Worm (Caenorhabditis elegans) whole organism, L4 larva: ENCODE results near the gene snf-3.
A peak's percentile ranks its signal among the peaks of the same experiment; 100 is the strongest.

ENCODE experiments used
- D1046.2 ChIP-seq: fragments of 200-800 bp; sonication (Bioruptor generic); IDR thresholded peaks from 2 replicates; pipeline ENCODE4 v1.3.6; 2022; ENCODE audit warnings: missing genetic modification characterization, missing compliant biosample characterization
- F37D6.2 ChIP-seq: sonication (generic microtip); optimal IDR thresholded peaks from 2 replicates; lab custom pipeline; 2016; ENCODE audit warnings: mild to moderate bottlenecking, missing genetic modification characterization, missing compliant biosample characterization
- F44E2.7 ChIP-seq: fragments of 200-800 bp; sonication (Bioruptor generic); IDR thresholded peaks from 2 replicates; pipeline ENCODE4 v2.1.2; 2022; ENCODE audit warnings: missing genetic modification characterization, missing compliant biosample characterization
- R02D3.7 ChIP-seq: fragments of 150-350 bp; sonication (generic microtip); optimal IDR thresholded peaks from 3 replicates; lab custom pipeline; 2014; ENCODE audit warnings: missing biosample characterization, missing genetic modification characterization
- T26A8.4 ChIP-seq: fragments of 200-800 bp; sonication (Bioruptor generic); IDR thresholded peaks from 2 replicates; pipeline ENCODE4 v1.3.6; 2022; ENCODE audit warnings: missing genetic modification characterization, missing compliant biosample characterization
- Y48G9A.11 ChIP-seq: fragments of 200-800 bp; sonication (Bioruptor generic); IDR thresholded peaks from 2 replicates; pipeline ENCODE4 v1.3.6; 2022; ENCODE audit warnings: missing genetic modification reagents, missing genetic modification characterization, missing compliant biosample characterization
- Y5F2A.4 ChIP-seq: fragments of 200-800 bp; sonication (Bioruptor generic); optimal IDR thresholded peaks from 2 replicates; lab custom pipeline; 2018; ENCODE audit warnings: mild to moderate bottlenecking, missing genetic modification characterization, missing compliant biosample characterization
- aha-1 ChIP-seq: fragments of 150-350 bp; peaks from one replicate; lab custom pipeline; 2014; ENCODE audit warnings: missing biosample characterization, missing genetic modification characterization
- ceh-20 ChIP-seq: fragments of 200-800 bp; sonication (Bioruptor generic); IDR thresholded peaks from 2 replicates; pipeline ENCODE4 v1.3.6; 2022; ENCODE audit warnings: missing genetic modification reagents, missing genetic modification characterization, missing compliant biosample characterization
- ceh-28 ChIP-seq: fragments of 150-350 bp; optimal IDR thresholded peaks from 2 replicates; lab custom pipeline; 2014; ENCODE audit warnings: missing biosample characterization, missing genetic modification reagents, missing genetic modification characterization
- ceh-32 ChIP-seq: sonication (generic microtip); optimal IDR thresholded peaks from 2 replicates; lab custom pipeline; 2016; ENCODE audit warnings: mild to moderate bottlenecking, missing genetic modification characterization, missing compliant biosample characterization; ENCODE audit not compliant: poor library complexity
- ceh-44 ChIP-seq: fragments of 200-800 bp; sonication (Bioruptor generic); IDR thresholded peaks from 2 replicates; pipeline ENCODE4 v1.3.6; 2022; ENCODE audit warnings: missing genetic modification reagents, missing genetic modification characterization, missing compliant biosample characterization
- ceh-62 ChIP-seq: sonication (generic microtip); optimal IDR thresholded peaks from 2 replicates; lab custom pipeline; 2017; ENCODE audit warnings: missing biosample characterization, missing genetic modification characterization
- ctbp-1 ChIP-seq: fragments of 200-800 bp; sonication (Bioruptor generic); IDR thresholded peaks from 2 replicates; pipeline ENCODE4 v1.3.6; 2022; ENCODE audit warnings: missing genetic modification reagents, missing genetic modification characterization, missing compliant biosample characterization
- daf-12 ChIP-seq: fragments of 150-350 bp; optimal IDR thresholded peaks from 2 replicates; lab custom pipeline; 2014; ENCODE audit warnings: missing biosample characterization, missing genetic modification reagents, missing genetic modification characterization
- daf-19 ChIP-seq: fragments of 200-800 bp; sonication (Bioruptor generic); conservative IDR thresholded peaks from 2 replicates; pipeline ENCODE4 v1.3.6; 2022; ENCODE audit warnings: missing genetic modification characterization, missing compliant biosample characterization
- dmd-6 ChIP-seq: fragments of 200-800 bp; sonication (Bioruptor generic); IDR thresholded peaks from 2 replicates; pipeline ENCODE4 v1.3.6; 2022; ENCODE audit warnings: missing genetic modification reagents, missing genetic modification characterization, missing compliant biosample characterization
- duxl-1 ChIP-seq: sonication (generic microtip); optimal IDR thresholded peaks from 2 replicates; lab custom pipeline; 2016; ENCODE audit warnings: mild to moderate bottlenecking, missing genetic modification characterization, moderate library complexity, missing compliant biosample characterization; ENCODE audit not compliant: poor library complexity
- egl-27 ChIP-seq: sonication (generic microtip); optimal IDR thresholded peaks from 3 replicates; lab custom pipeline; 2017; ENCODE audit warnings: missing biosample characterization, missing genetic modification reagents, missing genetic modification characterization
- egl-43 ChIP-seq: fragments of 200-800 bp; sonication (Bioruptor generic); IDR thresholded peaks from 2 replicates; pipeline ENCODE4 v1.3.6; 2022; ENCODE audit warnings: missing genetic modification reagents, missing genetic modification characterization, missing compliant biosample characterization
- gei-8 ChIP-seq: fragments of 200-800 bp; sonication (Bioruptor generic); optimal IDR thresholded peaks from 2 replicates; lab custom pipeline; 2018; ENCODE audit warnings: mild to moderate bottlenecking, missing genetic modification characterization, missing compliant biosample characterization
- hif-1 ChIP-seq, 2 experiments: sonication (generic microtip); optimal IDR thresholded peaks; 2 replicates each; lab custom pipeline; 2016 to 2017; ENCODE audit warnings: missing compliant biosample characterization in 2 of 2, missing genetic modification characterization in 2 of 2, missing genetic modification reagents in 2 of 2, missing genotype in 2 of 2, mild to moderate bottlenecking in 1 of 2
- hlh-11 ChIP-seq: fragments of 200-800 bp; sonication (Bioruptor generic); optimal IDR thresholded peaks from 2 replicates; lab custom pipeline; 2018; ENCODE audit warnings: mild to moderate bottlenecking, missing genetic modification characterization, missing compliant biosample characterization
- hlh-30 ChIP-seq: sonication (generic microtip); optimal IDR thresholded peaks from 2 replicates; lab custom pipeline; 2017; ENCODE audit warnings: antibody characterized with exemption, mild to moderate bottlenecking, missing genetic modification characterization, missing compliant biosample characterization; ENCODE audit not compliant: insufficient read depth
- lim-7 ChIP-seq: fragments of 200-800 bp; sonication (Bioruptor generic); IDR thresholded peaks from 2 replicates; pipeline ENCODE4 v1.3.6; 2022; ENCODE audit warnings: missing genetic modification characterization, missing compliant biosample characterization
- lsy-2 ChIP-seq, 2 experiments: fragments of 150-350 bp in 1 of 2; sonication (generic microtip) in 1 of 2; optimal IDR thresholded peaks; 2 replicates each; lab custom pipeline; 2014 to 2017; ENCODE audit warnings: missing biosample characterization in 2 of 2, missing genetic modification characterization in 2 of 2
- madf-5 ChIP-seq, 2 experiments: fragments of 200-800 bp; sonication (Bioruptor generic); IDR thresholded peaks; 2 replicates each; pipeline ENCODE4 v1.3.6; 2022; ENCODE audit warnings: missing compliant biosample characterization in 2 of 2, missing genetic modification characterization in 2 of 2
- madf-9 ChIP-seq: fragments of 200-800 bp; sonication (Bioruptor generic); conservative IDR thresholded peaks from 2 replicates; pipeline ENCODE4 v1.3.6; 2022; ENCODE audit warnings: missing genetic modification reagents, missing genetic modification characterization, missing compliant biosample characterization
- mep-1 ChIP-seq: fragments of 150-350 bp; sonication (generic microtip); optimal IDR thresholded peaks from 3 replicates; lab custom pipeline; 2014; ENCODE audit warnings: missing biosample characterization, missing genetic modification characterization
- mes-2 ChIP-seq: sonication (generic microtip); optimal IDR thresholded peaks from 2 replicates; lab custom pipeline; 2016; ENCODE audit warnings: missing genotype, mild to moderate bottlenecking, missing genetic modification characterization, missing compliant biosample characterization; ENCODE audit not compliant: poor library complexity, severe bottlenecking
- nhr-11 ChIP-seq: fragments of 150-350 bp; optimal IDR thresholded peaks from 2 replicates; lab custom pipeline; 2014; ENCODE audit warnings: missing biosample characterization, missing genetic modification characterization
- nhr-237 ChIP-seq: sonication (generic microtip); optimal IDR thresholded peaks from 2 replicates; lab custom pipeline; 2017; ENCODE audit warnings: missing biosample characterization, missing genetic modification characterization
- nhr-41 ChIP-seq: fragments of 200-800 bp; sonication (Bioruptor generic); IDR thresholded peaks from 2 replicates; pipeline ENCODE4 v1.3.6; 2022; ENCODE audit warnings: missing genetic modification reagents, missing genetic modification characterization, missing compliant biosample characterization
- nhr-48 ChIP-seq: sonication (generic microtip); optimal IDR thresholded peaks from 2 replicates; lab custom pipeline; 2016; ENCODE audit warnings: mild to moderate bottlenecking, missing genetic modification characterization, missing compliant biosample characterization
- nhr-76 ChIP-seq: fragments of 150-350 bp; optimal IDR thresholded peaks from 2 replicates; lab custom pipeline; 2014; ENCODE audit warnings: missing biosample characterization, missing genetic modification characterization
- nhr-77 ChIP-seq: fragments of 150-350 bp; optimal IDR thresholded peaks from 2 replicates; lab custom pipeline; 2014; ENCODE audit warnings: missing biosample characterization, missing genetic modification characterization
- pha-4 ChIP-seq, 2 experiments: fragments of 150-350 bp in 1 of 2; fragments of 200-800 bp in 1 of 2; sonication (Bioruptor generic) in 1 of 2; IDR thresholded peaks in 1 of 2; optimal IDR thresholded peaks in 1 of 2; 2 replicates each; pipeline versions ENCODE4 v1.3.6 to Lab custom; 2014 to 2022; ENCODE audit warnings: missing genetic modification characterization in 2 of 2, missing genetic modification reagents in 2 of 2, missing biosample characterization in 1 of 2, missing compliant biosample characterization in 1 of 2
- php-3 ChIP-seq: fragments of 200-800 bp; sonication (Bioruptor generic); IDR thresholded peaks from 2 replicates; pipeline ENCODE4 v1.3.6; 2022; ENCODE audit warnings: missing genetic modification reagents, missing genetic modification characterization, missing compliant biosample characterization
- pqm-1 ChIP-seq: sonication (generic microtip); optimal IDR thresholded peaks from 2 replicates; lab custom pipeline; 2017; ENCODE audit warnings: missing biosample characterization, missing genetic modification characterization
- rbr-2 ChIP-seq: sonication (generic microtip); optimal IDR thresholded peaks from 2 replicates; lab custom pipeline; 2016; ENCODE audit warnings: missing genotype, missing genetic modification characterization, missing compliant biosample characterization
- saeg-2 ChIP-seq: fragments of 200-800 bp; sonication (Bioruptor generic); IDR thresholded peaks from 2 replicates; pipeline ENCODE4 v1.3.6; 2022; ENCODE audit warnings: missing genetic modification reagents, missing genetic modification characterization, missing compliant biosample characterization
- set-16 ChIP-seq: fragments of 200-800 bp; sonication (Bioruptor generic); IDR thresholded peaks from 2 replicates; pipeline ENCODE4 v1.3.6; 2022; ENCODE audit warnings: missing genetic modification reagents, missing genetic modification characterization, missing compliant biosample characterization
- snpc-4 ChIP-seq: fragments of 150-350 bp; optimal IDR thresholded peaks from 2 replicates; lab custom pipeline; 2014; ENCODE audit warnings: missing biosample characterization, missing genetic modification characterization
- spr-3 ChIP-seq: fragments of 200-800 bp; sonication (Bioruptor generic); optimal IDR thresholded peaks from 2 replicates; lab custom pipeline; 2018; ENCODE audit warnings: mild to moderate bottlenecking, missing genetic modification characterization, missing compliant biosample characterization
- tag-97 ChIP-seq: fragments of 200-800 bp; sonication (Bioruptor generic); IDR thresholded peaks from 2 replicates; pipeline ENCODE4 v1.3.6; 2022; ENCODE audit warnings: missing genetic modification characterization, missing compliant biosample characterization
- tra-1 ChIP-seq: fragments of 200-800 bp; sonication (Bioruptor generic); IDR thresholded peaks from 2 replicates; pipeline ENCODE4 v1.3.6; 2022; ENCODE audit warnings: missing genetic modification reagents, missing genetic modification characterization, missing compliant biosample characterization
- unc-130 ChIP-seq: sonication (generic microtip); optimal IDR thresholded peaks from 2 replicates; lab custom pipeline; 2016; ENCODE audit warnings: missing genetic modification reagents, missing genetic modification characterization, missing compliant biosample characterization
- vab-7 ChIP-seq: fragments of 200-800 bp; sonication (Bioruptor generic); IDR thresholded peaks from 2 replicates; pipeline ENCODE4 v1.3.6; 2022; ENCODE audit warnings: missing genetic modification reagents, missing genetic modification characterization, missing compliant biosample characterization
- zfp-2 ChIP-seq: sonication (generic microtip); optimal IDR thresholded peaks from 2 replicates; lab custom pipeline; 2016; ENCODE audit warnings: mild to moderate bottlenecking, missing genetic modification characterization, missing compliant biosample characterization
- zfp-3 ChIP-seq: fragments of 200-800 bp; sonication (Bioruptor generic); conservative IDR thresholded peaks from 2 replicates; pipeline ENCODE4 v1.3.6; 2022; ENCODE audit warnings: missing genetic modification reagents, missing genetic modification characterization, missing compliant biosample characterization
- zip-11 ChIP-seq: fragments of 200-800 bp; sonication (Bioruptor generic); IDR thresholded peaks from 2 replicates; pipeline ENCODE4 v1.3.6; 2022; ENCODE audit warnings: missing genetic modification characterization, missing compliant biosample characterization
- ztf-11 ChIP-seq: fragments of 150-350 bp; optimal IDR thresholded peaks from 2 replicates; lab custom pipeline; 2014; ENCODE audit warnings: missing biosample characterization, missing genetic modification characterization

The snf-3 gene

ce11 chrII:1140689-1141088, 48.9 kb downstream of the snf-3 start, which contains the start of gene W09B6.4 (continued):
- TF ChIP-seq hlh-30 (tag; lab: Kevin White, UChicago): peak; percentile 44
- no peak for TF ChIP-seq egl-43 (GFP tag; lab: Robert Waterston, UW)
- TF ChIP-seq nhr-77 (tag; lab: Kevin White, UChicago): peak; percentile 40
- no peak for TF ChIP-seq R02D3.7
- TF ChIP-seq mep-1 (tag; lab: Kevin White, UChicago): peak; percentile 22
- no peak for TF ChIP-seq Y48G9A.11 (GFP tag; lab: Robert Waterston, UW)
- TF ChIP-seq spr-3 (GFP tag; lab: Kevin White, UChicago): no peak
- no peak for TF ChIP-seq lsy-2 (tag; optimal IDR thresholded peaks at IDR 0.05; lab: Kevin White, UChicago)
- TF ChIP-seq D1046.2 (GFP tag; lab: Robert Waterston, UW): no peak
- TF ChIP-seq nhr-11 (tag; lab: Kevin White, UChicago): no peak
- no peak for TF ChIP-seq madf-9
- no peak for TF ChIP-seq nhr-76 (tag; lab: Kevin White, UChicago)
- no peak for TF ChIP-seq aha-1 (tag; lab: Kevin White, UChicago)
- TF ChIP-seq F44E2.7: no peak
- peak; percentile 38 for TF ChIP-seq hlh-11
- TF ChIP-seq ceh-20: no peak
- no peak for TF ChIP-seq zip-11 (GFP tag; lab: Robert Waterston, UW)
- no peak for TF ChIP-seq daf-19 (GFP tag; lab: Robert Waterston, UW)
- no peak for TF ChIP-seq ztf-11 (tag; lab: Kevin White, UChicago)
- no peak for TF ChIP-seq ctbp-1 (GFP tag; lab: Robert Waterston, UW)
- no peak for TF ChIP-seq hif-1 (tag; optimal IDR thresholded peaks at IDR 0.05; lab: Kevin White, UChicago)
- TF ChIP-seq tag-97 (GFP tag; lab: Robert Waterston, UW): no peak
- TF ChIP-seq set-16 (GFP tag; lab: Robert Waterston, UW): no peak
- no peak for TF ChIP-seq lim-7 (GFP tag; lab: Robert Waterston, UW)
- no peak for TF ChIP-seq tra-1 (GFP tag; lab: Robert Waterston, UW)
- TF ChIP-seq zfp-2 (tag; lab: Kevin White, UChicago): no peak
- no peak for TF ChIP-seq ceh-44 (GFP tag; lab: Robert Waterston, UW)
- no peak for TF ChIP-seq pha-4 (GFP tag; IDR thresholded peaks at IDR 0.05; lab: Robert Waterston, UW)
- TF ChIP-seq pha-4 (tag; optimal IDR thresholded peaks at IDR 0.05; lab: Kevin White, UChicago): no peak
- peak; percentile 35 for TF ChIP-seq dmd-6 (GFP tag; lab: Robert Waterston, UW)
- no peak for TF ChIP-seq nhr-41 (GFP tag; lab: Robert Waterston, UW)
- no peak for TF ChIP-seq ceh-28
- no peak for TF ChIP-seq gei-8 (GFP tag; lab: Kevin White, UChicago)
- no peak for TF ChIP-seq ceh-32 (tag; lab: Kevin White, UChicago)
- TF ChIP-seq saeg-2 (GFP tag; lab: Robert Waterston, UW): no peak
- no peak for TF ChIP-seq rbr-2 (tag; lab: Kevin White, UChicago)
- no peak for TF ChIP-seq F37D6.2 (tag; lab: Kevin White, UChicago)
- no peak for TF ChIP-seq T26A8.4
- TF ChIP-seq php-3 (GFP tag; lab: Robert Waterston, UW): no peak
- TF ChIP-seq daf-12 (tag; lab: Kevin White, UChicago): no peak
- no peak for TF ChIP-seq egl-27 (tag; lab: Kevin White, UChicago)
- TF ChIP-seq duxl-1: no peak
- no peak for TF ChIP-seq zfp-3 (GFP tag; lab: Robert Waterston, UW)
- no peak for TF ChIP-seq Y5F2A.4 (GFP tag; lab: Kevin White, UChicago)
- no peak for TF ChIP-seq nhr-237
- no peak for TF ChIP-seq mes-2
- no peak for TF ChIP-seq madf-5 (GFP tag; IDR thresholded peaks at IDR 0.05; lab: Robert Waterston, UW)
- TF ChIP-seq ceh-62 (tag; lab: Kevin White, UChicago): no peak
- no peak for TF ChIP-seq nhr-48 (tag; lab: Kevin White, UChicago)
- peak; percentile 61 for TF ChIP-seq pqm-1
- TF ChIP-seq unc-130: no peak
- TF ChIP-seq snpc-4: no peak
- no peak for TF ChIP-seq vab-7 (GFP tag; lab: Robert Waterston, UW)
